Worm (Caenorhabditis elegans): ENCODE data around the gene ets-6.

DNA sequence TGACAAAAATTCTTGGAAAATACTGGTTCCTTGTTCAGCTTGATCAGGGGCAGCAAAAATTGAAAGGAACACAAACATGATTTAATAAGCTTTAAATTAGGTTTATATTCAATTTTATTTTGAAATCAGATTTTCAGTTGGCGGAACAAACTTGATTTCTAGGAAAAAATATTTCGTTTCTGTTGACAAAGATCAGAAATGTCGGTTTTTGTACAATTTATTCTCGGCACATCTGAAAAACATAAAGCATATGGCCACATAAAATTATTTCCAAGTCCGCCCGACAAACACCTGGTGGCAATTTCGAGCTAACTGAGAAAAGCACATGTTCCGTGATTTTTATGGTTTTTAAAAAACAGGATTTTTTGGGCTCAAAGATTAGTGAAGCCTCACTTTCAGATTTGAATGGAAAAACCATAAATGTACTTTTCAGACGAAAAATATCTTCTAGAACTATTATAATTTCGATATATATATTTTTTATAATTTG is 26.4 kb downstream of the ets-6 start, which contains the start of gene ttr-10:
- TF ChIP-seq nhr-12 (tag; optimal IDR thresholded peaks at IDR 0.05) (no peak), lin-39 (tag; optimal IDR thresholded peaks at IDR 0.05) (no peak)

Data from whole organism, L3 larva.